Fruit fly (Drosophila melanogaster) whole organism, wandering third instar larva: ENCODE data around the gene CG33178.

Source experiments
- Dif ChIP-seq: fragments of 200-275, 200-300 bp; sonication (Bioruptor generic); optimal IDR thresholded peaks from 2 replicates; lab custom pipeline; 2018; ENCODE audit warnings: missing biosample characterization, missing genetic modification characterization; ENCODE audit not compliant: partially characterized antibody
- Hnf4 ChIP-seq: fragments of 200-800 bp; sonication (Bioruptor generic); optimal IDR thresholded peaks from 2 replicates; lab custom pipeline; 2016; ENCODE audit warnings: missing biosample characterization, mild to moderate bottlenecking, missing genetic modification characterization
- Hr78 ChIP-seq: fragments of >200 bp; optimal IDR thresholded peaks from 2 replicates; lab custom pipeline; 2017; ENCODE audit warnings: missing biosample characterization, missing genetic modification characterization
- Myc ChIP-seq: fragments of >200 bp; optimal IDR thresholded peaks from 2 replicates; lab custom pipeline; 2017
- Sp1 ChIP-seq: fragments of 200-800 bp; sonication (Bioruptor generic); optimal IDR thresholded peaks from 3 replicates; lab custom pipeline; 2019; ENCODE audit warnings: missing biosample characterization, mild to moderate bottlenecking, missing genetic modification characterization, moderate library complexity
- brk ChIP-seq: fragments of 200-800 bp; sonication (Bioruptor generic); optimal IDR thresholded peaks from 2 replicates; lab custom pipeline; 2016; ENCODE audit warnings: missing biosample characterization, mild to moderate bottlenecking, missing genetic modification characterization
- dsf ChIP-seq: sonication (Bioruptor generic); optimal IDR thresholded peaks from 2 replicates; lab custom pipeline; 2016; ENCODE audit warnings: missing biosample characterization, missing genetic modification characterization, borderline replicate concordance
- ey ChIP-seq: fragments of 200-800 bp; sonication (Bioruptor generic); optimal IDR thresholded peaks from 2 replicates; lab custom pipeline; 2016; ENCODE audit warnings: missing biosample characterization, missing genetic modification characterization
- fru ChIP-seq: fragments of 200-800 bp; sonication (Bioruptor generic); optimal IDR thresholded peaks from 3 replicates; lab custom pipeline; 2016; ENCODE audit warnings: missing biosample characterization, mild to moderate bottlenecking, missing genetic modification characterization
- h ChIP-seq: fragments of 200-800 bp; sonication (Bioruptor generic); optimal IDR thresholded peaks from 3 replicates; lab custom pipeline; 2016; ENCODE audit warnings: missing biosample characterization, mild to moderate bottlenecking, missing genetic modification characterization
- jim ChIP-seq: fragments of 175-275, 200-325 bp; sonication (Bioruptor generic); optimal IDR thresholded peaks from 2 replicates; lab custom pipeline; 2016; ENCODE audit warnings: missing biosample characterization, mild to moderate bottlenecking, missing genetic modification characterization
- psq ChIP-seq: fragments of 200-800 bp; sonication (Bioruptor generic); optimal IDR thresholded peaks from 3 replicates; lab custom pipeline; 2017; ENCODE audit warnings: missing biosample characterization, mild to moderate bottlenecking, missing genetic modification characterization, moderate library complexity
- sv ChIP-seq: fragments of 200-800 bp; sonication (Bioruptor generic); optimal IDR thresholded peaks from 3 replicates; lab custom pipeline; 2016; ENCODE audit warnings: missing biosample characterization, missing genetic modification characterization
- usp ChIP-seq: fragments of >200 bp; optimal IDR thresholded peaks from 2 replicates; lab custom pipeline; 2017; ENCODE audit warnings: missing biosample characterization, missing genetic modification characterization

- TF ChIP-seq brk (GFP tag; lab: Kevin White, UChicago) (no peak), Dif (GFP tag; lab: Kevin White, UChicago) (no peak), usp (GFP tag; lab: Kevin White, UChicago) (no peak), Hnf4 (GFP tag; lab: Kevin White, UChicago) (no peak), ey (no peak), dsf (no peak), Hr78 (no peak), Myc (lab: Kevin White, UChicago) (no peak), psq (GFP tag; lab: Kevin White, UChicago) (no peak), Sp1 (GFP tag; lab: Kevin White, UChicago) (no peak), fru (no peak), jim (GFP tag; lab: Kevin White, UChicago) (no peak), h (GFP tag; lab: Kevin White, UChicago) (no peak), sv (GFP tag; lab: Kevin White, UChicago) (no peak)
These were observed 45.4 kb downstream of the CG33178 start for dm6 chrX:15127880-15128644.
